Fruit fly (Drosophila melanogaster) S2 (cell line): ENCODE results near the gene CG15894.

Source experiments
- CG8478 ChIP-seq: fragments of >200 bp; optimal IDR thresholded peaks from 2 replicates; lab custom pipeline; 2018
- CTCF ChIP-seq, 2 experiments: fragments of >200 bp; optimal IDR thresholded peaks; 2 replicates each; lab custom pipeline; 2018

DNA sequence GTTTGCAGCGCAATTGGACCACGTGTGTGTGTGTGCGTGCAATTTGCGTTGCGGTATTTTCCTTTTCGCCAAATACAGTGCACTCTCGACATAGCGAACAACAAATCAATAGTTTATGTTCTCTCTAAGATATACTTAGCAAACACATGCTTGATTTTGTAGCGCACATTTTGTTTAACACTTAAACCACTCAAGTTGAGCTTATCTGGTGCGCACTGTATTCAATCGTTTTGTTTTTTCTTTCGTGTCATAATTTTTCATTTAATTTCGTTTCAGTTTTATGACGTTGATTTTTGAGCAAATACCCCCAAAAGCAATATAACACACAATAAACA lies 57.3 kb downstream of the CG15894 start:
- TF ChIP-seq CG8478 (lab: Kevin White, UChicago) (no peak), CTCF (optimal IDR thresholded peaks at IDR 0.05; lab: Kevin White, UChicago) (no peak)
